Worm (Caenorhabditis elegans) whole organism, late embryonic: Measurements from ENCODE around the gene srbc-84.

Source experiments
- fax-1 ChIP-seq: sonication (generic microtip); optimal IDR thresholded peaks from 2 replicates; lab custom pipeline; 2016; ENCODE audit warnings: missing genotype, missing genetic modification characterization, missing compliant biosample characterization
- nhr-11 ChIP-seq: fragments of 150-350 bp; optimal IDR thresholded peaks from 2 replicates; lab custom pipeline; 2014; ENCODE audit warnings: missing biosample characterization, missing genetic modification characterization
- tbx-2 ChIP-seq: sonication (generic microtip); optimal IDR thresholded peaks from 2 replicates; lab custom pipeline; 2016; ENCODE audit warnings: missing genetic modification characterization, missing compliant biosample characterization
- tbx-7 ChIP-seq: sonication (generic microtip); optimal IDR thresholded peaks from 2 replicates; lab custom pipeline; 2016; ENCODE audit warnings: missing genotype, missing genetic modification characterization, missing compliant biosample characterization
- unc-86 ChIP-seq: sonication (generic microtip); optimal IDR thresholded peaks from 2 replicates; lab custom pipeline; 2016; ENCODE audit warnings: missing genetic modification characterization, missing compliant biosample characterization

DNA sequence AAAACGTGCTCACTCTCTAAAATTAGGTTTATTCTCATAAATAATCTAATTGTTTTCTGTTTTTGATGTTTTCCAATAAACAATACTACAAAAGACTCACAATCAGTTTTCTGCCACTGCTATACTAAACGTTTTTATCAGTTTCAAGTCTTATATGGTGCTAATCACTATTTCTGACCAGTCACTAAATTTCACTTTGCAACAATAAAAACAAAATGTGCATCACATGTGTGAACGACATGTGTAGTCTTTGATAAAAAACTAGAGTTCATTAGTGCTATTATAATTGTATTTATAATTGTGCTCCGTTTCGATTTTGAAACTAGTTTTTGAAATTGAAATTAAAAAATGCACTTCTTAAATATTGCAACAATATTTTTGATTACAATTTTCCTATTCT lies 20.9 kb upstream of the srbc-84 start, which contains the start of gene cyp-37B1:
- TF ChIP-seq nhr-11: no peak
- TF ChIP-seq fax-1 (tag; lab: Kevin White, UChicago): no peak
- TF ChIP-seq unc-86 (tag; lab: Kevin White, UChicago): no peak
- TF ChIP-seq tbx-2 (tag; lab: Kevin White, UChicago): no peak
- TF ChIP-seq tbx-7 (tag; lab: Kevin White, UChicago): no peak
